Worm (Caenorhabditis elegans) whole organism, L3 larva: ENCODE data around the gene ced-9.

Experiments used
- ceh-82 ChIP-seq: fragments of 150-350 bp; optimal IDR thresholded peaks from 2 replicates; lab custom pipeline; 2014; ENCODE audit warnings: missing biosample characterization, missing genetic modification characterization
- mdl-1 ChIP-seq: fragments of 150-350 bp; optimal IDR thresholded peaks from 2 replicates; lab custom pipeline; 2014; ENCODE audit warnings: missing biosample characterization, missing genetic modification characterization
- mml-1 ChIP-seq: fragments of 150-350 bp; sonication (generic microtip); optimal IDR thresholded peaks from 3 replicates; lab custom pipeline; 2014; ENCODE audit warnings: missing biosample characterization, missing genetic modification characterization
- nhr-76 ChIP-seq: fragments of 150-350 bp; sonication (generic microtip); optimal IDR thresholded peaks from 5 replicates; lab custom pipeline; 2014; ENCODE audit warnings: missing biosample characterization, missing genetic modification characterization
- unc-62 ChIP-seq: fragments of 150-350 bp; sonication (generic microtip); optimal IDR thresholded peaks from 4 replicates; lab custom pipeline; 2014; ENCODE audit warnings: missing biosample characterization, missing genetic modification reagents, missing genetic modification characterization
- zag-1 ChIP-seq: fragments of 150-350 bp; optimal IDR thresholded peaks from 2 replicates; lab custom pipeline; 2014; ENCODE audit warnings: missing biosample characterization, missing genetic modification characterization
- ztf-4 ChIP-seq: fragments of 150-350 bp; optimal IDR thresholded peaks from 2 replicates; lab custom pipeline; 2014; ENCODE audit warnings: missing biosample characterization, missing genetic modification characterization

DNA sequence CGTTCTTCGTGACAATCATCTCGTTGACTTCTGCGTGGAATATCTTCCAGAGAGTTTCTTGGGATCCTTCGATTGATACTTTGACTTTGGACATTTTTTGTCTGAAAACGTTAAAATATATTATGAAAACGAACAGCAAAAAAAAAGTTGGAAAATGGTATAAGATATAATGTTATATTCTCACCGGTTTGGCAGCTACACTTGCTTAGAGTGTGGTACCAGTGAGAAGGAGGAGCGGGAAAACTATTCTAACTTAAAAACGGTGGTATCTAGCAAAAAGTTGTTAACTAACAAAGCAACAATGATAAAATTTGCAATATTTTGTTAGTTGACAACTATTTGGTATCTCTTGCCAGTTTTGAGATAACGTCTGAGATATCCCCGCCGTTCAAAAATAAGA is 6.8 kb downstream of the ced-9 start, which contains the start of gene tbx-9:
- TF ChIP-seq mml-1 (tag; lab: Kevin White, UChicago) (no peak), ceh-82 (tag; lab: Kevin White, UChicago) (no peak), unc-62 (GFP tag; lab: Kevin White, UChicago) (no peak), nhr-76 (tag; lab: Kevin White, UChicago) (no peak), zag-1 (tag; lab: Kevin White, UChicago) (no peak), mdl-1 (no peak), ztf-4 (no peak)
